Fruit fly (Drosophila melanogaster) whole organism, embryonic: ENCODE data around the gene sima.

Experiments used
- ATbp ChIP-seq: fragments of 200-800 bp; sonication (Bioruptor generic); optimal IDR thresholded peaks from 2 replicates; lab custom pipeline; 2017; ENCODE audit warnings: missing biosample characterization, mild to moderate bottlenecking, missing genetic modification characterization, missing genetic modification reagents
- B-H2 ChIP-seq: fragments of 200-800 bp; sonication (Bioruptor generic); optimal IDR thresholded peaks from 2 replicates; lab custom pipeline; 2018; ENCODE audit warnings: missing biosample characterization, mild to moderate bottlenecking, missing genetic modification characterization
- Bgb ChIP-seq: fragments of 200-800 bp; sonication (Bioruptor generic); IDR thresholded peaks from 2 replicates; pipeline ENCODE4 v1.3.6; 2022; ENCODE audit warnings: missing biosample characterization, missing genetic modification characterization; ENCODE audit not compliant: partially characterized antibody
- CG10462 ChIP-seq: fragments of 200-800 bp; sonication (Bioruptor generic); optimal IDR thresholded peaks from 2 replicates; lab custom pipeline; 2016; ENCODE audit warnings: missing biosample characterization, missing genetic modification characterization
- CG12071 ChIP-seq: fragments of 200-800 bp; sonication (Bioruptor generic); optimal IDR thresholded peaks from 3 replicates; lab custom pipeline; 2018; ENCODE audit warnings: missing biosample characterization, mild to moderate bottlenecking, missing genetic modification characterization
- CG12219 ChIP-seq: fragments of 200-800 bp; sonication (Bioruptor generic); optimal IDR thresholded peaks from 3 replicates; lab custom pipeline; 2018; ENCODE audit warnings: missing biosample characterization, mild to moderate bottlenecking, missing genetic modification characterization
- CG1233 ChIP-seq: fragments of 200-800 bp; sonication (Bioruptor generic); optimal IDR thresholded peaks from 4 replicates; lab custom pipeline; 2018; ENCODE audit warnings: missing biosample characterization, mild to moderate bottlenecking, missing genetic modification characterization
- CG15269 ChIP-seq: fragments of 200-800 bp; sonication (Bioruptor generic); optimal IDR thresholded peaks from 2 replicates; lab custom pipeline; 2018; ENCODE audit warnings: missing biosample characterization, mild to moderate bottlenecking, missing genetic modification characterization, moderate library complexity
- CG15696 ChIP-seq: fragments of 200-800 bp; sonication (Bioruptor generic); optimal IDR thresholded peaks from 2 replicates; lab custom pipeline; 2019; ENCODE audit warnings: missing biosample characterization, mild to moderate bottlenecking, missing genetic modification characterization, moderate library complexity
- CG16779 ChIP-seq: fragments of 200-800 bp; sonication (Bioruptor generic); IDR thresholded peaks from 2 replicates; pipeline ENCODE4 v1.3.6; 2022; ENCODE audit warnings: missing biosample characterization, missing genetic modification characterization
- CG17612 ChIP-seq: fragments of 200-800 bp; sonication (Bioruptor generic); IDR thresholded peaks from 2 replicates; pipeline ENCODE4 v1.3.6; 2022; ENCODE audit warnings: missing biosample characterization, missing genetic modification characterization
- CG17802 ChIP-seq: fragments of 200-800 bp; sonication (Bioruptor generic); optimal IDR thresholded peaks from 2 replicates; lab custom pipeline; 2018; ENCODE audit warnings: missing biosample characterization, mild to moderate bottlenecking, missing genetic modification characterization, moderate library complexity
- CG32767 ChIP-seq: fragments of 200-800 bp; sonication (Bioruptor generic); IDR thresholded peaks from 2 replicates; pipeline ENCODE4 v1.3.6; 2022; ENCODE audit warnings: missing biosample characterization, missing genetic modification characterization
- CG4282 ChIP-seq: fragments of 200-800 bp; sonication (Bioruptor generic); optimal IDR thresholded peaks from 2 replicates; lab custom pipeline; 2016; ENCODE audit warnings: missing biosample characterization, missing genetic modification characterization
- CG4360 ChIP-seq: fragments of 200-800 bp; sonication (Bioruptor generic); IDR thresholded peaks from 2 replicates; pipeline ENCODE4 v1.3.6; 2022; ENCODE audit warnings: missing biosample characterization, missing genetic modification characterization
- CG7271 ChIP-seq: fragments of 200-800 bp; sonication (Bioruptor generic); optimal IDR thresholded peaks from 2 replicates; lab custom pipeline; 2018; ENCODE audit warnings: missing biosample characterization, mild to moderate bottlenecking, missing genetic modification characterization, moderate library complexity
- CG7987 ChIP-seq: fragments of 200-800 bp; sonication (Bioruptor generic); optimal IDR thresholded peaks from 2 replicates; lab custom pipeline; 2018; ENCODE audit warnings: missing biosample characterization, mild to moderate bottlenecking, missing genetic modification characterization, moderate library complexity
- CG8765 ChIP-seq: fragments of 200-800 bp; sonication (Bioruptor generic); IDR thresholded peaks from 2 replicates; pipeline ENCODE4 v1.3.6; 2022; ENCODE audit warnings: missing biosample characterization, missing genetic modification characterization
- CG9215 ChIP-seq: fragments of 200-800 bp; sonication (Bioruptor generic); IDR thresholded peaks from 2 replicates; pipeline ENCODE4 v1.3.6; 2022; ENCODE audit warnings: missing biosample characterization, missing genetic modification characterization
- CG9727 ChIP-seq: fragments of 200-800 bp; sonication (Bioruptor generic); optimal IDR thresholded peaks from 3 replicates; lab custom pipeline; 2017; ENCODE audit warnings: missing biosample characterization, mild to moderate bottlenecking, missing genetic modification characterization
- CG9797 ChIP-seq: fragments of 200-800 bp; sonication (Bioruptor generic); optimal IDR thresholded peaks from 3 replicates; lab custom pipeline; 2018; ENCODE audit warnings: missing biosample characterization, mild to moderate bottlenecking, missing genetic modification characterization
- Fer3 ChIP-seq: fragments of 200-800 bp; sonication (Bioruptor generic); optimal IDR thresholded peaks from 2 replicates; lab custom pipeline; 2018; ENCODE audit warnings: missing biosample characterization, mild to moderate bottlenecking, missing genetic modification characterization, moderate library complexity
- HLH4C ChIP-seq: fragments of 200-800 bp; sonication (Bioruptor generic); IDR thresholded peaks from 3 replicates; pipeline ENCODE4 v1.3.6; 2022; ENCODE audit warnings: missing biosample characterization, missing genetic modification characterization; ENCODE audit not compliant: partially characterized antibody
- Hmr ChIP-seq: fragments of 200-800 bp; sonication (Bioruptor generic); optimal IDR thresholded peaks from 3 replicates; lab custom pipeline; 2017; ENCODE audit warnings: mild to moderate bottlenecking, missing biosample characterization, missing genetic modification reagents, missing genetic modification characterization
- Lim3 ChIP-seq: fragments of 200-800 bp; sonication (Bioruptor generic); IDR thresholded peaks from 2 replicates; pipeline ENCODE4 v1.3.6; 2022; ENCODE audit warnings: missing biosample characterization, missing genetic modification characterization
- MBD-R2 ChIP-seq: fragments of 200-800 bp; sonication (Bioruptor generic); IDR thresholded peaks from 2 replicates; pipeline ENCODE4 v1.3.6; 2022; ENCODE audit warnings: missing biosample characterization, missing genetic modification characterization
- Max ChIP-seq: fragments of 200-800 bp; sonication (Bioruptor generic); optimal IDR thresholded peaks from 2 replicates; lab custom pipeline; 2016; ENCODE audit warnings: missing biosample characterization, mild to moderate bottlenecking, missing genetic modification characterization
- Med ChIP-seq: fragments of 200-800 bp; sonication (Bioruptor generic); peaks from one replicate; lab custom pipeline; 2016; ENCODE audit warnings: missing biosample characterization, missing genetic modification characterization, mild to moderate bottlenecking, inconsistent platforms, moderate library complexity
- Myb ChIP-seq: fragments of 200-800 bp; sonication (Bioruptor generic); optimal IDR thresholded peaks from 2 replicates; lab custom pipeline; 2016; ENCODE audit warnings: missing biosample characterization, missing genetic modification characterization
- NFAT ChIP-seq: fragments of 200-800 bp; sonication (Bioruptor generic); IDR thresholded peaks from 2 replicates; pipeline ENCODE4 v1.3.6; 2022; ENCODE audit warnings: missing biosample characterization, missing genetic modification characterization
- Oli ChIP-seq: fragments of 200-800 bp; sonication (Bioruptor generic); optimal IDR thresholded peaks from 2 replicates; lab custom pipeline; 2018; ENCODE audit warnings: missing biosample characterization, mild to moderate bottlenecking, missing genetic modification characterization, moderate library complexity
- Poxn ChIP-seq: fragments of 200-800 bp; sonication (Bioruptor generic); IDR thresholded peaks from 2 replicates; pipeline ENCODE4 v1.3.6; 2022; ENCODE audit warnings: missing biosample characterization, missing genetic modification characterization
- Sox102F ChIP-seq: fragments of 200-800 bp; sonication (Bioruptor generic); optimal IDR thresholded peaks from 2 replicates; lab custom pipeline; 2018; ENCODE audit warnings: missing biosample characterization, mild to moderate bottlenecking, missing genetic modification characterization, moderate library complexity
- al ChIP-seq: fragments of 200-800 bp; sonication (Bioruptor generic); IDR thresholded peaks from 2 replicates; pipeline ENCODE4 v1.3.6; 2022; ENCODE audit warnings: missing biosample characterization, missing genetic modification characterization
- ara ChIP-seq: fragments of 200-800 bp; sonication (Bioruptor generic); IDR thresholded peaks from 2 replicates; pipeline ENCODE4 v1.3.6; 2022; ENCODE audit warnings: missing biosample characterization, missing genetic modification characterization
- bigmax ChIP-seq: fragments of 200-800 bp; sonication (Bioruptor generic); optimal IDR thresholded peaks from 2 replicates; lab custom pipeline; 2018; ENCODE audit warnings: missing biosample characterization, mild to moderate bottlenecking, missing genetic modification characterization
- chn ChIP-seq: fragments of 200-800 bp; sonication (Bioruptor generic); optimal IDR thresholded peaks from 2 replicates; lab custom pipeline; 2016; ENCODE audit warnings: missing biosample characterization, missing genetic modification characterization
- crp ChIP-seq, 2 experiments: fragments of 200-800 bp; sonication (Bioruptor generic); optimal IDR thresholded peaks; 2 replicates in 1 of 2; 3 replicates in 1 of 2; lab custom pipeline; 2017; ENCODE audit warnings: missing biosample characterization in 2 of 2, missing genetic modification characterization in 2 of 2, mild to moderate bottlenecking in 1 of 2, moderate library complexity in 1 of 2
- gcm ChIP-seq: fragments of 200-800 bp; sonication (Bioruptor generic); optimal IDR thresholded peaks from 2 replicates; lab custom pipeline; 2019; ENCODE audit warnings: missing biosample characterization, mild to moderate bottlenecking, missing genetic modification characterization, moderate library complexity
- gt ChIP-seq: fragments of 200-800 bp; sonication (Bioruptor generic); IDR thresholded peaks from 2 replicates; pipeline ENCODE4 v1.3.6; 2022; ENCODE audit warnings: missing biosample characterization, missing genetic modification characterization
- hb ChIP-seq: fragments of 200-800 bp; sonication (Bioruptor generic); IDR thresholded peaks from 3 replicates; pipeline ENCODE4 v1.3.6; 2022; ENCODE audit warnings: missing biosample characterization, missing genetic modification characterization; ENCODE audit not compliant: partially characterized antibody
- kay ChIP-seq: fragments of 200-800 bp; sonication (Bioruptor generic); optimal IDR thresholded peaks from 2 replicates; lab custom pipeline; 2016; ENCODE audit warnings: missing biosample characterization, missing genetic modification characterization
- klu ChIP-seq: fragments of 200-800 bp; sonication (Bioruptor generic); IDR thresholded peaks from 2 replicates; pipeline ENCODE4 v1.3.6; 2022; ENCODE audit warnings: missing biosample characterization, missing genetic modification characterization
- lilli ChIP-seq: fragments of 200-800 bp; sonication (Bioruptor generic); optimal IDR thresholded peaks from 3 replicates; lab custom pipeline; 2016; ENCODE audit warnings: missing biosample characterization, missing genetic modification characterization
- mirr ChIP-seq: fragments of 200-800 bp; sonication (Bioruptor generic); optimal IDR thresholded peaks from 3 replicates; lab custom pipeline; 2018; ENCODE audit warnings: missing biosample characterization, mild to moderate bottlenecking, missing genetic modification characterization
- sd ChIP-seq: fragments of 200-800 bp; sonication (Bioruptor generic); optimal IDR thresholded peaks from 3 replicates; lab custom pipeline; 2018; ENCODE audit warnings: missing biosample characterization, mild to moderate bottlenecking, missing genetic modification characterization, moderate library complexity
- sisA ChIP-seq: fragments of 200-800 bp; sonication (Bioruptor generic); IDR thresholded peaks from 2 replicates; pipeline ENCODE4 v1.3.6; 2022; ENCODE audit warnings: missing biosample characterization, missing genetic modification characterization
- trh ChIP-seq: fragments of 200-800 bp; sonication (Bioruptor generic); optimal IDR thresholded peaks from 2 replicates; lab custom pipeline; 2016; ENCODE audit warnings: missing biosample characterization, missing genetic modification characterization
- tup ChIP-seq: fragments of 200-800 bp; sonication (Bioruptor generic); optimal IDR thresholded peaks from 2 replicates; lab custom pipeline; 2016; ENCODE audit warnings: missing biosample characterization, mild to moderate bottlenecking, missing genetic modification characterization, moderate library complexity
- unpg ChIP-seq: fragments of 200-800 bp; sonication (Bioruptor generic); optimal IDR thresholded peaks from 3 replicates; lab custom pipeline; 2018; ENCODE audit warnings: missing biosample characterization, mild to moderate bottlenecking, missing genetic modification characterization, moderate library complexity

Gene sima

DNA sequence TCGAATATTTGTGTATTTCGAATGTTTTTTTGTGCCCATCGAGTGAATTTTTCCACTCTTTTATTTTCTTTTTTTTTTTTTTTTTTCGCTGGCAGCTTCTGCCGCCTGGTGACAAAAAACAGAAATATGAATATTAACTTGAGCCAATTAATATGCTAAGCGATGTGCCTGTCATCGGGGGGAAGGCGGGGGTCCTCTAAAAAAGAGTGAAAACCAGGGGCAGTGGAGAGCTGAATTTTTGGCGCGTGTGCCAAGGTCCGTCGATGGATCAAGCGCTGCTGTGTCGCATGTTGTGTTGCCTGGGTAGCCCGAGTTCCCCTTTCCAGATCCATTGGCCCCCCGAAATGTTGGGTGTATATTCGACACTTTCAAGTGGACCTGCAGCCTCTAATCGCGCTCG is 47.7 kb downstream of the sima start (continued):
- TF ChIP-seq Hmr (no peak), ara (GFP tag; lab: Robert Waterston, UW) (no peak)

DNA sequence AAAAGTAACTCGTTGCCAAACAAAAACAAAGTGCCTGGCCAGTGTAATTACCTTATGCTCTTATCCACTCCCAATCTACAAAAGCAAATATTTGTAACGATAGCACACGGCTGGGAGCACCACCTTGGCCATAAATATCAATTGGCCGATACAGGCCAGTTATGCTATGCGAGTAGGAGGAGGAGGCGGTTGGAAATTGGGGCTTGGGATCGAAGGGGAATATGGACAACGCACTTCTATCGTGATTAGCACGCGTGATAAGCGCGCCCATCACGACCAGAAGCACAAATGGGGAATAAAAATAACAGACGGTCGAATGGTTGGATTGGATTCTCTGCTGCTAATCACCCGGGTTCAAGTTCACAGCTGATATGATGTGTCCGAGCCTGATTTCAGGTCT is 48.5 kb downstream of the sima start:
- TF ChIP-seq trh (GFP tag; lab: Kevin White, UChicago) (no peak), CG10462 (GFP tag; lab: Kevin White, UChicago) (no peak), CG9215 (GFP tag; lab: Robert Waterston, UW) (no peak), CG17802 (no peak), CG9797 (GFP tag; lab: Kevin White, UChicago) (no peak), gcm (GFP tag; lab: Kevin White, UChicago) (no peak), CG12071 (GFP tag; lab: Kevin White, UChicago) (no peak), CG4282 (GFP tag; lab: Kevin White, UChicago) (no peak), gt (GFP tag; lab: Robert Waterston, UW) (no peak), CG8765 (GFP tag; lab: Robert Waterston, UW) (no peak), Bgb (GFP tag; lab: Robert Waterston, UW) (no peak), Med (peak; percentile 58), Poxn (GFP tag; lab: Robert Waterston, UW) (no peak), CG4360 (no peak), ATbp (GFP tag; lab: Kevin White, UChicago) (no peak), hb (GFP tag; lab: Robert Waterston, UW) (no peak), klu (GFP tag; lab: Robert Waterston, UW) (no peak), CG32767 (no peak), CG17612 (GFP tag; lab: Robert Waterston, UW) (no peak), CG7987 (GFP tag; lab: Kevin White, UChicago) (peak; percentile 58), CG7271 (tag; lab: Kevin White, UChicago) (no peak), B-H2 (GFP tag; lab: Kevin White, UChicago) (no peak), Myb (no peak), Lim3 (GFP tag; lab: Robert Waterston, UW) (no peak), HLH4C (GFP tag; lab: Robert Waterston, UW) (no peak), chn (no peak), Oli (no peak), CG16779 (GFP tag; lab: Robert Waterston, UW) (no peak), tup (GFP tag; lab: Kevin White, UChicago) (no peak), NFAT (GFP tag; lab: Robert Waterston, UW) (0 out of 2 replicates have a peak, but pooled peaks have one; percentile 25), CG1233 (GFP tag; lab: Kevin White, UChicago) (no peak), Sox102F (no peak), mirr (GFP tag; lab: Kevin White, UChicago) (peak; percentile 5), sisA (no peak), Fer3 (tag; lab: Kevin White, UChicago) (no peak), CG15269 (no peak), kay (GFP tag; lab: Kevin White, UChicago) (no peak), bigmax (GFP tag; lab: Kevin White, UChicago) (no peak), Hmr (no peak), Max (GFP tag; lab: Kevin White, UChicago) (no peak), crp (GFP tag; optimal IDR thresholded peaks at IDR 0.05; lab: Kevin White, UChicago) (no peak), CG15696 (tag; lab: Kevin White, UChicago) (no peak), unpg (no peak), MBD-R2 (GFP tag; lab: Robert Waterston, UW) (no peak), lilli (GFP tag; lab: Kevin White, UChicago) (no peak), CG12219 (GFP tag; lab: Kevin White, UChicago) (no peak), sd (tag; lab: Kevin White, UChicago) (peak; percentile 92), al (GFP tag; lab: Robert Waterston, UW) (no peak), CG9727 (GFP tag; lab: Kevin White, UChicago) (no peak)
